Fruit fly (Drosophila melanogaster) whole organism, embryonic: Measurements from ENCODE around the gene Yp1.

Experiments used
- Ada2b ChIP-seq: fragments of 200-800 bp; sonication (Bioruptor generic); IDR thresholded peaks from 2 replicates; pipeline ENCODE4 v1.3.6; 2022; ENCODE audit warnings: missing biosample characterization, missing genetic modification characterization
- CG10543 ChIP-seq: fragments of 200-800 bp; sonication (Bioruptor generic); optimal IDR thresholded peaks from 3 replicates; lab custom pipeline; 2017; ENCODE audit warnings: missing biosample characterization, mild to moderate bottlenecking, missing genetic modification characterization, moderate library complexity
- CG12299 ChIP-seq: fragments of 200-800 bp; sonication (Bioruptor generic); optimal IDR thresholded peaks from 2 replicates; lab custom pipeline; 2018; ENCODE audit warnings: missing biosample characterization, mild to moderate bottlenecking, missing genetic modification characterization
- CG14441 ChIP-seq: fragments of 200-800 bp; sonication (Bioruptor generic); IDR thresholded peaks from 2 replicates; pipeline ENCODE4 v1.3.6; 2022; ENCODE audit warnings: missing biosample characterization, missing genetic modification characterization
- CG16779 ChIP-seq: fragments of 200-800 bp; sonication (Bioruptor generic); IDR thresholded peaks from 2 replicates; pipeline ENCODE4 v1.3.6; 2022; ENCODE audit warnings: missing biosample characterization, missing genetic modification characterization
- CG17328 ChIP-seq: fragments of 200-800 bp; sonication (Bioruptor generic); IDR thresholded peaks from 2 replicates; pipeline ENCODE4 v1.3.6; 2022; ENCODE audit warnings: missing biosample characterization, missing genetic modification characterization
- CG17829 ChIP-seq: fragments of 200-800 bp; optimal IDR thresholded peaks from 2 replicates; lab custom pipeline; 2019; ENCODE audit warnings: missing biosample characterization, mild to moderate bottlenecking, missing genetic modification characterization, moderate library complexity
- CG18619 ChIP-seq: fragments of 200-800 bp; sonication (Bioruptor generic); optimal IDR thresholded peaks from 3 replicates; lab custom pipeline; 2017; ENCODE audit warnings: missing biosample characterization, mild to moderate bottlenecking, missing genetic modification characterization
- CG3847 ChIP-seq: fragments of 200-800 bp; sonication (Bioruptor generic); IDR thresholded peaks from 2 replicates; pipeline ENCODE4 v1.3.6; 2022; ENCODE audit warnings: missing biosample characterization, missing genetic modification characterization
- CG42726 ChIP-seq: fragments of 200-800 bp; sonication (Bioruptor generic); IDR thresholded peaks from 2 replicates; pipeline ENCODE4 v1.3.6; 2022; ENCODE audit warnings: missing biosample characterization, missing genetic modification characterization; ENCODE audit not compliant: partially characterized antibody
- CG4360 ChIP-seq: fragments of 200-800 bp; sonication (Bioruptor generic); IDR thresholded peaks from 2 replicates; pipeline ENCODE4 v1.3.6; 2022; ENCODE audit warnings: missing biosample characterization, missing genetic modification characterization
- CG4730 ChIP-seq: fragments of 200-800 bp; sonication (Bioruptor generic); IDR thresholded peaks from 2 replicates; pipeline ENCODE4 v1.3.6; 2022; ENCODE audit warnings: missing biosample characterization, missing genetic modification characterization
- CG5180 ChIP-seq: fragments of 200-800 bp; sonication (Bioruptor generic); optimal IDR thresholded peaks from 3 replicates; lab custom pipeline; 2017; ENCODE audit warnings: missing biosample characterization, missing genetic modification characterization, mild to moderate bottlenecking, moderate library complexity, missing genetic modification reagents
- CG5245 ChIP-seq: fragments of 200-800 bp; sonication (Bioruptor generic); optimal IDR thresholded peaks from 3 replicates; lab custom pipeline; 2016; ENCODE audit warnings: missing biosample characterization, missing genetic modification characterization
- CG6683 ChIP-seq: fragments of 200-800 bp; sonication (Bioruptor generic); optimal IDR thresholded peaks from 2 replicates; lab custom pipeline; 2017; ENCODE audit warnings: missing biosample characterization, mild to moderate bottlenecking, missing genetic modification characterization, missing genetic modification reagents
- CG6765 ChIP-seq: fragments of 200-800 bp; sonication (Bioruptor generic); optimal IDR thresholded peaks from 3 replicates; lab custom pipeline; 2017; ENCODE audit warnings: missing biosample characterization, mild to moderate bottlenecking, missing genetic modification characterization
- CG7987 ChIP-seq: fragments of 200-800 bp; sonication (Bioruptor generic); optimal IDR thresholded peaks from 2 replicates; lab custom pipeline; 2018; ENCODE audit warnings: missing biosample characterization, mild to moderate bottlenecking, missing genetic modification characterization, moderate library complexity
- CG9797 ChIP-seq: fragments of 200-800 bp; sonication (Bioruptor generic); optimal IDR thresholded peaks from 3 replicates; lab custom pipeline; 2018; ENCODE audit warnings: missing biosample characterization, mild to moderate bottlenecking, missing genetic modification characterization
- CG9817 ChIP-seq: fragments of 200-800 bp; sonication (Bioruptor generic); optimal IDR thresholded peaks from 2 replicates; lab custom pipeline; 2018; ENCODE audit warnings: missing biosample characterization, mild to moderate bottlenecking, missing genetic modification characterization, moderate library complexity
- GATAe ChIP-seq: fragments of 200-800 bp; sonication (Bioruptor generic); conservative IDR thresholded peaks from 2 replicates; pipeline ENCODE4 v1.3.6; 2022; ENCODE audit warnings: missing biosample characterization, missing genetic modification characterization
- HmgD ChIP-seq: fragments of 200-800 bp; sonication (Bioruptor generic); optimal IDR thresholded peaks from 3 replicates; lab custom pipeline; 2016; ENCODE audit warnings: missing biosample characterization, missing genetic modification characterization
- Hr39 ChIP-seq: fragments of >200 bp; optimal IDR thresholded peaks from 2 replicates; lab custom pipeline; 2017
- Lhr ChIP-seq: fragments of 200-800 bp; sonication (Bioruptor generic); optimal IDR thresholded peaks from 3 replicates; lab custom pipeline; 2017; ENCODE audit warnings: mild to moderate bottlenecking, missing biosample characterization, missing genetic modification reagents, missing genetic modification characterization
- Nf-YA ChIP-seq: fragments of 200-800 bp; sonication (Bioruptor generic); IDR thresholded peaks from 2 replicates; pipeline ENCODE4 v1.3.6; 2022; ENCODE audit warnings: missing biosample characterization, missing genetic modification characterization
- Rx ChIP-seq: fragments of 200-800 bp; sonication (Bioruptor generic); IDR thresholded peaks from 2 replicates; pipeline ENCODE4 v1.3.6; 2022; ENCODE audit warnings: missing biosample characterization, missing genetic modification characterization
- Side ChIP-seq: fragments of 200-800 bp; sonication (Bioruptor generic); optimal IDR thresholded peaks from 2 replicates; lab custom pipeline; 2016; ENCODE audit warnings: missing biosample characterization, missing genetic modification characterization
- Sry-β ChIP-seq: fragments of 200-800 bp; sonication (Bioruptor generic); optimal IDR thresholded peaks from 2 replicates; lab custom pipeline; 2018; ENCODE audit warnings: missing biosample characterization, mild to moderate bottlenecking, missing genetic modification characterization, moderate library complexity
- TFAM ChIP-seq: fragments of 200-800 bp; sonication (Bioruptor generic); optimal IDR thresholded peaks from 2 replicates; lab custom pipeline; 2017; ENCODE audit warnings: missing biosample characterization, missing genetic modification characterization, inconsistent platforms
- ash1 ChIP-seq: fragments of 200-800 bp; sonication (Bioruptor generic); optimal IDR thresholded peaks from 2 replicates; lab custom pipeline; 2018; ENCODE audit warnings: missing biosample characterization, mild to moderate bottlenecking, missing genetic modification characterization
- bab2 ChIP-seq: fragments of 200-800 bp; sonication (Bioruptor generic); optimal IDR thresholded peaks from 2 replicates; lab custom pipeline; 2016; ENCODE audit warnings: missing biosample characterization, missing genetic modification characterization
- bsh ChIP-seq, 2 experiments: fragments of 200-800 bp; sonication (Bioruptor generic); optimal IDR thresholded peaks; 2 replicates each; lab custom pipeline; 2017 to 2018; ENCODE audit warnings: mild to moderate bottlenecking in 2 of 2, missing biosample characterization in 2 of 2, missing genetic modification characterization in 2 of 2, moderate library complexity in 1 of 2
- cas ChIP-seq: fragments of 200-800 bp; sonication (Bioruptor generic); IDR thresholded peaks from 2 replicates; pipeline ENCODE4 v1.3.6; 2022; ENCODE audit warnings: missing biosample characterization, missing genetic modification characterization
- ci ChIP-seq: fragments of 200-800 bp; sonication (Bioruptor generic); IDR thresholded peaks from 3 replicates; pipeline ENCODE4 v1.3.6; 2022; ENCODE audit warnings: missing biosample characterization, missing genetic modification characterization
- dati ChIP-seq: fragments of 200-800 bp; sonication (Bioruptor generic); IDR thresholded peaks from 2 replicates; pipeline ENCODE4 v1.3.6; 2022; ENCODE audit warnings: missing biosample characterization, missing genetic modification characterization
- gsb-n ChIP-seq: fragments of 200-800 bp; sonication (Bioruptor generic); optimal IDR thresholded peaks from 3 replicates; lab custom pipeline; 2018; ENCODE audit warnings: missing biosample characterization, mild to moderate bottlenecking, missing genetic modification characterization
- her ChIP-seq: fragments of 200-800 bp; sonication (Bioruptor generic); optimal IDR thresholded peaks from 2 replicates; lab custom pipeline; 2016; ENCODE audit warnings: missing biosample characterization, missing genetic modification characterization
- hkb ChIP-seq, 2 experiments: fragments of 200-800 bp in 1 of 2; fragments of >200 bp in 1 of 2; sonication (Bioruptor generic) in 1 of 2; IDR thresholded peaks in 1 of 2; optimal IDR thresholded peaks in 1 of 2; 2 replicates each; pipeline versions ENCODE4 v1.3.6 to Lab custom; 2017 to 2022; ENCODE audit warnings: missing biosample characterization in 1 of 2, missing genetic modification characterization in 1 of 2
- hth ChIP-seq: fragments of >200 bp; optimal IDR thresholded peaks from 2 replicates; lab custom pipeline; 2017; ENCODE audit warnings: inconsistent platforms
- ken ChIP-seq: fragments of 200-800 bp; sonication (Bioruptor generic); IDR thresholded peaks from 3 replicates; pipeline ENCODE4 v1.3.6; 2022; ENCODE audit warnings: missing biosample characterization, missing genetic modification characterization
- klu ChIP-seq: fragments of 200-800 bp; sonication (Bioruptor generic); IDR thresholded peaks from 2 replicates; pipeline ENCODE4 v1.3.6; 2022; ENCODE audit warnings: missing biosample characterization, missing genetic modification characterization
- luna ChIP-seq: fragments of 200-800 bp; sonication (Bioruptor generic); optimal IDR thresholded peaks from 2 replicates; lab custom pipeline; 2016; ENCODE audit warnings: missing biosample characterization, missing genetic modification characterization
- otp ChIP-seq: fragments of 200-800 bp; sonication (Bioruptor generic); IDR thresholded peaks from 3 replicates; pipeline ENCODE4, ENCODE4 v1.3.6; 2022; ENCODE audit warnings: missing biosample characterization, missing genetic modification characterization
- salm ChIP-seq: fragments of 200-800 bp; sonication (Bioruptor generic); optimal IDR thresholded peaks from 2 replicates; lab custom pipeline; 2018; ENCODE audit warnings: missing biosample characterization, mild to moderate bottlenecking, missing genetic modification characterization
- scrt ChIP-seq: fragments of 200-800 bp; sonication (Bioruptor generic); optimal IDR thresholded peaks from 2 replicates; lab custom pipeline; 2018; ENCODE audit warnings: missing biosample characterization, mild to moderate bottlenecking, missing genetic modification characterization, moderate library complexity
- seq ChIP-seq: fragments of 200-800 bp; sonication (Bioruptor generic); IDR thresholded peaks from 2 replicates; pipeline ENCODE4 v1.3.6; 2022; ENCODE audit warnings: missing biosample characterization, missing genetic modification characterization
- sisA ChIP-seq: fragments of 200-800 bp; sonication (Bioruptor generic); IDR thresholded peaks from 2 replicates; pipeline ENCODE4 v1.3.6; 2022; ENCODE audit warnings: missing biosample characterization, missing genetic modification characterization
- sna ChIP-seq: fragments of 200-800 bp; sonication (Bioruptor generic); IDR thresholded peaks from 2 replicates; pipeline ENCODE4 v1.3.6; 2022; ENCODE audit warnings: missing biosample characterization, missing genetic modification characterization; ENCODE audit not compliant: partially characterized antibody
- sr ChIP-seq: fragments of 200-800 bp; sonication (Bioruptor generic); IDR thresholded peaks from 3 replicates; pipeline ENCODE4 v1.3.6; 2022; ENCODE audit warnings: missing biosample characterization, missing genetic modification characterization
- tap ChIP-seq: fragments of 200-800 bp; optimal IDR thresholded peaks from 3 replicates; lab custom pipeline; 2019; ENCODE audit warnings: missing biosample characterization, mild to moderate bottlenecking, missing genetic modification characterization, moderate library complexity
- yki ChIP-seq: fragments of >200 bp; optimal IDR thresholded peaks from 3 replicates; lab custom pipeline; 2018
- z ChIP-seq: fragments of 200-800 bp; sonication (Bioruptor generic); IDR thresholded peaks from 3 replicates; pipeline ENCODE4 v1.3.6; 2022; ENCODE audit warnings: missing biosample characterization, missing genetic modification characterization
- zen ChIP-seq: fragments of 200-800 bp; sonication (Bioruptor generic); optimal IDR thresholded peaks from 3 replicates; lab custom pipeline; 2018; ENCODE audit warnings: missing biosample characterization, mild to moderate bottlenecking, missing genetic modification characterization, moderate library complexity

The Yp1 gene

DNA sequence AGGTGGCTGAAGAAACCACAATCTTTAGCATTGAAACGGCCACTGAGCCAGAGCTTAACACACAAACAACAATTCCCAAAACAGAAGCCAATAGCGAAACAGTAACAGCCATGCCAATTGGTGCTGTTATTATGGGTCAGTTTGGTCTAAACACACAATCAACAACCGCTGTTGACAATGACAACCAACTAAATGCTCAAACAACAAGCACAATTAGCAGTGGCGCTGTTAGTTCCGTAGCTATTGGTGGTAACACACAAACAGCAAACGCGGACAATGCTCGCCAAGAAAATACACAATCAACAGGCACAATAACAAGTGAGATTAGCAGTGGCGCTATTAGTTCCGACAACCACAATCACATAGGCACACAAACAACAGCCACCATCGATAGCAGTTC is 9.7 kb upstream of the Yp1 start (continued):
- no peak for TF ChIP-seq scrt
- no peak for TF ChIP-seq CG16779 (GFP tag; lab: Robert Waterston, UW)
- TF ChIP-seq ken (GFP tag; lab: Robert Waterston, UW), result 0 out of 3 replicates have a peak, but pooled peaks have one; percentile 12
- TF ChIP-seq Sry-β (GFP tag; lab: Kevin White, UChicago), result no peak
- no peak for TF ChIP-seq klu (GFP tag; lab: Robert Waterston, UW)
- TF ChIP-seq CG7987 (GFP tag; lab: Kevin White, UChicago), result peak; percentile 13
- TF ChIP-seq sr (GFP tag; lab: Robert Waterston, UW), result peak; percentile 29; the same call in 1 of the 3 replicates
- peak; percentile 43; the same call in 1 of the 3 replicates for TF ChIP-seq otp
- TF ChIP-seq cas (GFP tag; lab: Robert Waterston, UW), result no peak
- TF ChIP-seq Ada2b (GFP tag; lab: Robert Waterston, UW), result no peak
- no peak for TF ChIP-seq CG10543 (GFP tag; lab: Kevin White, UChicago)
- TF ChIP-seq yki (lab: Kevin White, UChicago), result no peak
- no peak for TF ChIP-seq Side (GFP tag; lab: Kevin White, UChicago)
- no peak for TF ChIP-seq CG9817 (tag; lab: Kevin White, UChicago)
- no peak for TF ChIP-seq HmgD (GFP tag; lab: Kevin White, UChicago)
- no peak for TF ChIP-seq CG3847 (GFP tag; lab: Robert Waterston, UW)
- TF ChIP-seq ash1 (GFP tag; lab: Kevin White, UChicago), result no peak
- no peak for TF ChIP-seq ci (GFP tag; lab: Robert Waterston, UW)
- TF ChIP-seq Nf-YA (GFP tag; lab: Robert Waterston, UW), result peak; percentile 43; the same call in 1 of the 2 replicates
- peak; percentile 51; the same call in 1 of the 2 replicates for TF ChIP-seq seq (GFP tag; lab: Robert Waterston, UW)
- peak; percentile 28 for TF ChIP-seq CG5180 (GFP tag; lab: Kevin White, UChicago)
- no peak for TF ChIP-seq GATAe
- TF ChIP-seq CG5245, result no peak
- no peak for TF ChIP-seq Hr39 (lab: Kevin White, UChicago)
- TF ChIP-seq CG18619 (GFP tag; lab: Kevin White, UChicago), result no peak
- no peak for TF ChIP-seq salm (tag; lab: Kevin White, UChicago)
- TF ChIP-seq tap, result no peak
- no peak for TF ChIP-seq zen (tag; lab: Kevin White, UChicago)
- TF ChIP-seq Rx, result no peak
- TF ChIP-seq hth (lab: Kevin White, UChicago), result no peak
- TF ChIP-seq luna (GFP tag; lab: Kevin White, UChicago), result no peak
- no peak for TF ChIP-seq her (GFP tag; lab: Kevin White, UChicago)
- TF ChIP-seq Lhr, result no peak
- TF ChIP-seq bsh (GFP tag; optimal IDR thresholded peaks at IDR 0.05; lab: Kevin White, UChicago), result no peak
- TF ChIP-seq hkb (optimal IDR thresholded peaks at IDR 0.05; lab: Kevin White, UChicago), result no peak
- peak; percentile 42; the same call in 1 of the 2 replicates for TF ChIP-seq hkb (GFP tag; IDR thresholded peaks at IDR 0.05; lab: Robert Waterston, UW)
- TF ChIP-seq gsb-n (tag; lab: Kevin White, UChicago), result no peak
- no peak for TF ChIP-seq CG12299 (tag; lab: Kevin White, UChicago)
- no peak for TF ChIP-seq CG17328
- TF ChIP-seq CG42726 (GFP tag; lab: Robert Waterston, UW), result no peak
- no peak for TF ChIP-seq CG4360 (GFP tag; lab: Robert Waterston, UW)
- TF ChIP-seq CG9797, result no peak
- no peak for TF ChIP-seq dati
- TF ChIP-seq sna, result no peak
- peak; percentile 17 for TF ChIP-seq CG6765 (GFP tag; lab: Kevin White, UChicago)
- no peak for TF ChIP-seq TFAM (GFP tag; lab: Kevin White, UChicago)
- no peak for TF ChIP-seq sisA (GFP tag; lab: Robert Waterston, UW)
- 0 out of 2 replicates have a peak, but pooled peaks have one; percentile 11 for TF ChIP-seq CG14441
- no peak for TF ChIP-seq z (GFP tag; lab: Robert Waterston, UW)
- no peak for TF ChIP-seq CG6683 (GFP tag; lab: Kevin White, UChicago)
- TF ChIP-seq bab2 (GFP tag; lab: Kevin White, UChicago), result no peak
- no peak for TF ChIP-seq CG17829
- TF ChIP-seq CG4730 (GFP tag; lab: Robert Waterston, UW), result no peak
